Worm (Caenorhabditis elegans): ENCODE results near the gene acdh-2.
A peak's percentile ranks its signal among the peaks of the same experiment; 100 is the strongest.

The acdh-2 gene

ce11 chrII:5594210-5594764 is 47.0 kb upstream of the acdh-2 start, which contains the start of gene ttc-4 (continued):
- TF ChIP-seq cey-2 (tag; optimal IDR thresholded peaks at IDR 0.05; ENCODE audit: borderline replicate concordance, insufficient read depth) = no peak
- TF ChIP-seq dpl-1 (GFP tag; optimal IDR thresholded peaks at IDR 0.05) = peak; percentile 39
- no peak for TF ChIP-seq arid-1 (GFP tag; conservative IDR thresholded peaks at IDR 0.05)
- TF ChIP-seq ceh-20 (GFP tag; IDR thresholded peaks at IDR 0.05) = no peak
- TF ChIP-seq nhr-6 (tag; optimal IDR thresholded peaks at IDR 0.05) = no peak
- no peak for TF ChIP-seq nhr-42 (GFP tag; IDR thresholded peaks at IDR 0.05)
- no peak for TF ChIP-seq R02D3.7 (tag; optimal IDR thresholded peaks at IDR 0.05)
- TF ChIP-seq hif-1 (tag; optimal IDR thresholded peaks at IDR 0.05) = peak in 1 of 2 experiments; percentile 82
- peak; percentile 62 for TF ChIP-seq nhr-77 (tag; optimal IDR thresholded peaks at IDR 0.05)
- no peak for TF ChIP-seq pqm-1 (tag; optimal IDR thresholded peaks at IDR 0.05)
- TF ChIP-seq hlh-30 (tag; optimal IDR thresholded peaks at IDR 0.05; ENCODE audit: insufficient read depth) = peak; percentile 43
- TF ChIP-seq mes-2 (tag; optimal IDR thresholded peaks at IDR 0.05; ENCODE audit: poor library complexity, severe bottlenecking) = peak; percentile 77
- no peak for TF ChIP-seq lin-1 (GFP tag; IDR thresholded peaks at IDR 0.05)
- TF ChIP-seq fkh-10 (GFP tag; optimal IDR thresholded peaks at IDR 0.05) = no peak
- no peak for TF ChIP-seq lin-15B (tag; optimal IDR thresholded peaks at IDR 0.05)
- TF ChIP-seq nhr-28 (tag; optimal IDR thresholded peaks at IDR 0.05) = peak; percentile 39
- no peak for TF ChIP-seq ceh-28 (tag; optimal IDR thresholded peaks at IDR 0.05)

- no peak for TF ChIP-seq tra-1 (GFP tag; IDR thresholded peaks at IDR 0.05)
- no peak for TF ChIP-seq mdt-29 (GFP tag; IDR thresholded peaks at IDR 0.05)
- no peak for TF ChIP-seq ZK546.5 (tag; optimal IDR thresholded peaks at IDR 0.05)
- no peak for TF ChIP-seq unc-39 (tag; optimal IDR thresholded peaks at IDR 0.05)
- no peak for TF ChIP-seq jun-1 (tag; optimal IDR thresholded peaks at IDR 0.05)
- TF ChIP-seq nhr-42 (GFP tag; IDR thresholded peaks at IDR 0.05) = no peak
- no peak for TF ChIP-seq nhr-48 (tag; optimal IDR thresholded peaks at IDR 0.05)
- TF ChIP-seq daf-12 (tag; optimal IDR thresholded peaks at IDR 0.05) = no peak
- no peak for TF ChIP-seq F49E8.2 (tag; optimal IDR thresholded peaks at IDR 0.05; ENCODE audit: borderline replicate concordance)
- no peak for TF ChIP-seq egl-27 (tag; optimal IDR thresholded peaks at IDR 0.05)
- TF ChIP-seq arid-1 (GFP tag; conservative IDR thresholded peaks at IDR 0.05) = no peak
- TF ChIP-seq lin-13 (GFP tag; optimal IDR thresholded peaks at IDR 0.05) = no peak
- no peak for TF ChIP-seq F10B5.3 (tag; optimal IDR thresholded peaks at IDR 0.05)
- no peak for TF ChIP-seq snpc-1.2 (GFP tag; IDR thresholded peaks at IDR 0.05)
- no peak for TF ChIP-seq nhr-10 (tag; optimal IDR thresholded peaks at IDR 0.05)
- TF ChIP-seq zip-2 (tag; optimal IDR thresholded peaks at IDR 0.05) = no peak
- TF ChIP-seq gei-8 (GFP tag; optimal IDR thresholded peaks at IDR 0.05) = no peak
- peak; percentile 82 for TF ChIP-seq mep-1 (tag; optimal IDR thresholded peaks at IDR 0.05)
- TF ChIP-seq nhr-237 (tag; optimal IDR thresholded peaks at IDR 0.05) = no peak
- peak; percentile 63 for TF ChIP-seq nhr-77 (tag; optimal IDR thresholded peaks at IDR 0.05)
- no peak for TF ChIP-seq skn-1 (tag; optimal IDR thresholded peaks at IDR 0.05)
- no peak for TF ChIP-seq ceh-44 (GFP tag; IDR thresholded peaks at IDR 0.05)
- no peak for TF ChIP-seq D1046.2 (GFP tag; IDR thresholded peaks at IDR 0.05)
- no peak for TF ChIP-seq ceh-28 (tag; optimal IDR thresholded peaks at IDR 0.05)
- TF ChIP-seq set-16 (GFP tag; IDR thresholded peaks at IDR 0.05) = no peak
- no peak for TF ChIP-seq zag-1 (tag; optimal IDR thresholded peaks at IDR 0.05)
- peak; percentile 81 for TF ChIP-seq dve-1 (tag; optimal IDR thresholded peaks at IDR 0.05; ENCODE audit: insufficient read depth)
- no peak for TF ChIP-seq duxl-1 (tag; optimal IDR thresholded peaks at IDR 0.05; ENCODE audit: poor library complexity)
- TF ChIP-seq dmd-9 (GFP tag; IDR thresholded peaks at IDR 0.05) = no peak
- TF ChIP-seq zfp-3 (GFP tag; conservative IDR thresholded peaks at IDR 0.05) = no peak
- TF ChIP-seq ZK337.2 (GFP tag; IDR thresholded peaks at IDR 0.05) = no peak
- TF ChIP-seq cey-2 (tag; optimal IDR thresholded peaks at IDR 0.05; ENCODE audit: borderline replicate concordance, insufficient read depth) = no peak
- no peak for TF ChIP-seq Y105C5A.15 (GFP tag; IDR thresholded peaks at IDR 0.05)
- TF ChIP-seq lin-38 (GFP tag; IDR thresholded peaks at IDR 0.05) = peak; percentile 75
- no peak for TF ChIP-seq T26A8.4 (GFP tag; IDR thresholded peaks at IDR 0.05)
- TF ChIP-seq lir-3 (tag; optimal IDR thresholded peaks at IDR 0.05) = no peak
- no peak for TF ChIP-seq F44E2.7 (GFP tag; IDR thresholded peaks at IDR 0.05)
Observed at ce11 chrII:5593377-5593932, 46.2 kb upstream of the acdh-2 start, which contains the start of gene cdc-14. Gene cdc-14, minus strand, starts transcription at chrII:5593427.
